Fruit fly (Drosophila melanogaster) whole organism: ENCODE results near the gene CG2147.
A peak's percentile ranks its signal among the peaks of the same experiment; 100 is the strongest.

ENCODE experiments used
- CG8478 ChIP-seq: fragments of >200 bp; optimal IDR thresholded peaks from 2 replicates; lab custom pipeline; 2018; ENCODE audit warnings: inconsistent platforms
- Dll ChIP-seq: fragments of >200 bp; optimal IDR thresholded peaks from 2 replicates; lab custom pipeline; 2017
- EcR ChIP-seq, 2 experiments: fragments of >200 bp; optimal IDR thresholded peaks; 2 replicates each; lab custom pipeline; 2017; ENCODE audit warnings: missing biosample characterization in 2 of 2, missing genetic modification characterization in 2 of 2, missing genetic modification reagents in 2 of 2
- pan ChIP-seq: fragments of >200 bp; optimal IDR thresholded peaks from 2 replicates; lab custom pipeline; 2017
- psq ChIP-seq: fragments of >200 bp; optimal IDR thresholded peaks from 2 replicates; lab custom pipeline; 2017
- usp ChIP-seq: fragments of >200 bp; optimal IDR thresholded peaks from 2 replicates; lab custom pipeline; 2017; ENCODE audit warnings: missing biosample characterization, missing genetic modification characterization, mixed read lengths

CG2147 gene

dm6 chrX:8240431-8240830 lies at the start of gene CG2147:
CG2147 (plus strand) TSS chrX:8240684.
- TF ChIP-seq Dll (lab: Kevin White, UChicago) (no peak), psq (lab: Kevin White, UChicago) (no peak), CG8478 (lab: Kevin White, UChicago) (no peak), usp (no peak), pan (lab: Kevin White, UChicago) (no peak), EcR (GFP tag; optimal IDR thresholded peaks at IDR 0.05; lab: Kevin White, UChicago) (no peak)

DNA sequence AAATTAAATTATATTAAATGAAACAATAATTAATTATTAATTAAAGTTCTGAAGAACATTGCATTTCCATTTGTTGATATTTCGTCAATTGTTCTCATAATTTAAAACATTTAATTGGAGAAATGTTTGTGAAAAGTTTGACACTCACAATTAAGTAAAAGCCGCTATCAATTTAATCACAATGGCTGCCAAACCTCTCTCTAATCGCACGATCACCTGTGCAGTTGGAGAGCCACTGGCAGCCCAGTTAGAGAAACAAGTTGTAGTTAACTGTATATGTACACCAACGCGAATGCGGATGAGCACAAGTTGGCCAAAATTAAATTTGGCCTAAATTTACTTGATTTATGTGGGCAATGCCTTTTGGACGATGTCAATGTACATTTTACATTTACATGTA lies 48.3 kb upstream of the CG2147 start:
- TF ChIP-seq psq (lab: Kevin White, UChicago): no peak
- TF ChIP-seq usp: no peak
- TF ChIP-seq Dll (lab: Kevin White, UChicago): no peak
- TF ChIP-seq pan (lab: Kevin White, UChicago): no peak
- TF ChIP-seq EcR (GFP tag; optimal IDR thresholded peaks at IDR 0.05; lab: Kevin White, UChicago): no peak
- no peak for TF ChIP-seq CG8478 (lab: Kevin White, UChicago)

dm6 chrX:8193017-8193556 lies 47.4 kb upstream of the CG2147 start:
- no peak for TF ChIP-seq usp
- no peak for TF ChIP-seq psq (lab: Kevin White, UChicago)
- TF ChIP-seq Dll (lab: Kevin White, UChicago): no peak
- no peak for TF ChIP-seq EcR (GFP tag; optimal IDR thresholded peaks at IDR 0.05; lab: Kevin White, UChicago)
- no peak for TF ChIP-seq CG8478 (lab: Kevin White, UChicago)
- TF ChIP-seq pan (lab: Kevin White, UChicago): no peak

DNA sequence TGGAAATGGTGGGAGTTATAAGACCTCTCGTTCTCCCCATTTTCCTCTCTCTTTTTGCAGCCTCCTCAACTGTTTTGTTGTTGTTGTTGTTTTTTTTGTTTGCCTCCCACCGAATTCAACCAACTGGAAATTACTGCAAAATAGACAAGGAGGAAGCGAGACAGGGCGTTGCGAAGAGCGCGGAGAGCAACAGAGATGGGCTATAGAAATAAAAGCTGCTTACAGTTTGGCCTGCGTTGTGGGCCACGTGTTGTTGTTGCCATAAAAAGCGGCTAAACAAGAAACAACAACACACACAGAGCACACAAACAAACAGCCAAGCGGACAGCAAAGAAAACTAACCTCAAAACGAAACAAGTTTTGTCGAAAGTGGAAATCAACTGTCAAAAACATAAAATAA lies 45.9 kb upstream of the CG2147 start:
- TF ChIP-seq pan (lab: Kevin White, UChicago) (no peak), CG8478 (lab: Kevin White, UChicago) (no peak), EcR (GFP tag; optimal IDR thresholded peaks at IDR 0.05; lab: Kevin White, UChicago) (no peak), usp (no peak), psq (lab: Kevin White, UChicago) (no peak), Dll (lab: Kevin White, UChicago) (no peak)

- TF ChIP-seq EcR (GFP tag; optimal IDR thresholded peaks at IDR 0.05; lab: Kevin White, UChicago) (no peak), pan (lab: Kevin White, UChicago) (no peak)
Observed at dm6 chrX:8195449-8196156, 44.9 kb upstream of the CG2147 start.

DNA sequence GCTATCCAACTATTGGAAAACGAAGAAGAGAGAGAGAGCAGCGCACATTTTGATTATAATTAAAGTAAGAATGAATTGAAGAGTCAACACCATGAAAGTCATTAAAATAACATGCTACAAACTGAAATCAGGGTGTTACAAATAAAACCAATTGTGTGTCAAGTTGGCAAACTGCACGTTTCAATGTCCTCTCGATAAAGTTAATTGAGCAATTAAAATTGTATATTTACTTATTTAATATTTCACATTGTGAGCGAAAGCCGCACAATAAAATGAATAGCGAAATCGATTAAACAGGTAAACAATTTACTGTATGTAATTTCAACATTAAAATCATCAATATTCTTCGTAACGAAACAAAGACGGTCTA lies 44.3 kb upstream of the CG2147 start:
- no peak for TF ChIP-seq CG8478 (lab: Kevin White, UChicago)
- TF ChIP-seq Dll (lab: Kevin White, UChicago): no peak
- no peak for TF ChIP-seq psq (lab: Kevin White, UChicago)
- no peak for TF ChIP-seq usp
- no peak for TF ChIP-seq EcR (GFP tag; optimal IDR thresholded peaks at IDR 0.05; lab: Kevin White, UChicago)
- no peak for TF ChIP-seq pan (lab: Kevin White, UChicago)

DNA sequence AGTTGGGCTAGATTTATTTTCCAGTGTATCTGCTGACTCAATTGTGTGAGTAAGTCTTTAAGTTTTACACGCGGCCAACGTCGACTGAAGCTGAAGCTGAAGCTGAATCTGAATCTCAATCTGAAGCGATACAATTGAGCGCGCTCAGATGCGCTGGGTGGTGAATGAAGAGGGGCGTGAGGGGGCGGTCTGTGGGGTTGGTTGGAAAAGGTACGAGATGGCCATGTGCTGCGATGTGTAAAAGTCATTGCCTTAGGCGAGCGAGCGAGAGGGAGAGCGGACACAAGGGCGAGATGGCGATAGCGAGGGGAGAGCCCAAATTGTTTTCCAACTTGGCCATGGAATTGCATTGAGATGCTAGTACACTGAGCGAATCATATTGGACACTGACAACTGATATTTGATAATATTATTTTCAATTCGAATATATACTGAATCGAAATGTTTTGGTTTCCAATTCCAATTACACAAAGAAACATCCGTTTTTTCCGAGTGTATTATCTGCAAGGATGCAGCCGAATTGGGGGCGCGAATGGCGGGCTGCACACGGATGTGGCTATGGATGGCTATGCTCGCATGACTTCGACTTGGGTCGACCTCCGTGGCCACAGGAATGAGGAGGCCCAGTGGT lies 43.8 kb upstream of the CG2147 start:
- peak in 1 of 2 experiments; percentile 55 for TF ChIP-seq EcR (GFP tag; optimal IDR thresholded peaks at IDR 0.05; lab: Kevin White, UChicago)
- TF ChIP-seq pan (lab: Kevin White, UChicago): no peak

dm6 chrX:8198935-8199580 lies 41.4 kb upstream of the CG2147 start:
- TF ChIP-seq CG8478 (lab: Kevin White, UChicago): no peak
- TF ChIP-seq Dll (lab: Kevin White, UChicago): no peak
- TF ChIP-seq EcR (GFP tag; optimal IDR thresholded peaks at IDR 0.05; lab: Kevin White, UChicago): no peak

DNA sequence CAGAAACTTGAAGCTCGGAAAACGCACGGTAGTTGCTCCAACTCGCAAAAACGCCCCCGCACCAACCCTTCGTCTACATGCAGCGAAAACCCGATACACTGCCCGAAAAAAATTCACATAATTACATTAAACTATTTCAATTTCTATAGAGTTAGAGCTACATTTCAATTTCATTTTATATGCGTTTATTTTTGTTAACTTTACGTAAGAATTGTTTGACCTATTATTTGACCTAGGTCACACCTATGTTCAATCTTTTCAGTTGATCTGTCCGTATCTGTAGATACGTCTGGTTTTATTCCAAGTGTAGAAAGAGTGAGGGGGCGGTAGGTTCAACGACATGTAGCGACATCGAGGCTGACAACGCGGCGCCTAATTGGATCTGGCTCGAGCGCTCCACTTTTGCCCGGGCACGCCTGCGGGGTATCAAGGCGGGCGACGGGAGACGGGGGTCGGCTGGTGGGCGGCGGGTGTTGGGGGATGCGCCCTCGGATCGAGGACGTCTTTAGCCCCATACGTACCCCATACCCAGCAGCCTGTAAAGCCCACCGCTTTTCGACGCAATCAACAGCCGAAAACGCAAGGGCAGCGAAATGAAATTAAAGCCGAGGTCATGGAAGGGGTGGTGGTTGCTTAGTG lies 37.6 kb upstream of the CG2147 start:
- no peak for TF ChIP-seq pan (lab: Kevin White, UChicago)
- TF ChIP-seq psq (lab: Kevin White, UChicago): no peak
- no peak for TF ChIP-seq Dll (lab: Kevin White, UChicago)
- TF ChIP-seq usp: no peak
- no peak for TF ChIP-seq CG8478 (lab: Kevin White, UChicago)
- no peak for TF ChIP-seq EcR (GFP tag; optimal IDR thresholded peaks at IDR 0.05; lab: Kevin White, UChicago)

dm6 chrX:8205625-8206252 lies 34.7 kb upstream of the CG2147 start:
- TF ChIP-seq psq (lab: Kevin White, UChicago): no peak

- TF ChIP-seq CG8478 (lab: Kevin White, UChicago): no peak
- TF ChIP-seq psq (lab: Kevin White, UChicago): no peak
- no peak for TF ChIP-seq pan (lab: Kevin White, UChicago)
- TF ChIP-seq usp: no peak
- no peak for TF ChIP-seq Dll (lab: Kevin White, UChicago)
- TF ChIP-seq EcR (GFP tag; optimal IDR thresholded peaks at IDR 0.05; lab: Kevin White, UChicago): no peak
Observed at dm6 chrX:8206561-8206960, 33.9 kb upstream of the CG2147 start.
